Worm (Caenorhabditis elegans): ENCODE results near the gene kin-9.

ce11 chrX:8485392-8485791, 52.9 kb downstream of the kin-9 start:
- TF ChIP-seq egl-27 (tag; optimal IDR thresholded peaks at IDR 0.05) (no peak), ces-1 (GFP tag; optimal IDR thresholded peaks at IDR 0.05) (no peak), pqm-1 (tag; optimal IDR thresholded peaks at IDR 0.05) (no peak), nhr-11 (tag; optimal IDR thresholded peaks at IDR 0.05) (no peak), fkh-10 (GFP tag; optimal IDR thresholded peaks at IDR 0.05) (no peak), blmp-1 (tag; optimal IDR thresholded peaks at IDR 0.05) (no peak), fos-1 (tag; optimal IDR thresholded peaks at IDR 0.05) (no peak), lin-13 (GFP tag; optimal IDR thresholded peaks at IDR 0.05) (no peak), nhr-85 (tag) (no peak), tbx-2 (tag; optimal IDR thresholded peaks at IDR 0.05) (no peak), ztf-4 (tag; optimal IDR thresholded peaks at IDR 0.05) (no peak), nhr-77 (tag; optimal IDR thresholded peaks at IDR 0.05) (no peak), unc-62 (GFP tag; optimal IDR thresholded peaks at IDR 0.05) (no peak), ceh-82 (tag; optimal IDR thresholded peaks at IDR 0.05) (no peak)

All from whole organism, L1 larva.